Worm (Caenorhabditis elegans): Measurements from ENCODE around the gene C47E12.13.

DNA sequence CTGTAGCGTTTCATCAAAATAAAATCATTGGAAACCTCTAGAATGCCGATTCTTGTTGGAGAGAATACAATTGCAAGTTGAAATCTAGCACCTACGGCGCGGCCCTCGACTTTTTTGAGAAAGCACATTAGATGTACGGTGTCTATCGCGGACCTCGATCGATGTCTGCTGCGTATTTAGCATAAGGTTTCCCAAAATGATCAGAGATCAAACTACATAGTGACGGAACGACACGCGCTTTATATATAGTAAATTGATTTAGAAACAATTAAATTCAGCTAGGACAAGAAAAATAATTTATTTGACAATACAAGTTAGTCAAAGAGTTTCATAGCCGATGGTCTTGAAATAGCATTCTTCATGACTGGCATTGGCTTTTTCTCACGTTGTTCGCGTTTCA is 19.4 kb upstream of the C47E12.13 start:
- no peak for TF ChIP-seq nhr-12 (tag; optimal IDR thresholded peaks at IDR 0.05)
- no peak for TF ChIP-seq nfya-1 (tag; optimal IDR thresholded peaks at IDR 0.05; ENCODE audit: insufficient read depth)
- no peak for TF ChIP-seq ceh-9 (tag; optimal IDR thresholded peaks at IDR 0.05)
- TF ChIP-seq jun-1 (tag; optimal IDR thresholded peaks at IDR 0.05) = no peak
- no peak for TF ChIP-seq nhr-43 (tag; optimal IDR thresholded peaks at IDR 0.05; ENCODE audit: poor library complexity, severe bottlenecking)
- TF ChIP-seq nhr-25 (tag; optimal IDR thresholded peaks at IDR 0.05) = no peak

Data from whole organism, L3 larva.